Worm (Caenorhabditis elegans) whole organism, L4/young adult: ENCODE data around the gene glb-16.

Experiments used
- dao-5 ChIP-seq: sonication (generic microtip); optimal IDR thresholded peaks from 2 replicates; lab custom pipeline; 2016; ENCODE audit warnings: missing genotype, missing genetic modification characterization, moderate library complexity, missing compliant biosample characterization
- him-1 ChIP-seq: sonication (generic microtip); optimal IDR thresholded peaks from 2 replicates; lab custom pipeline; 2016; ENCODE audit warnings: missing genotype, missing genetic modification reagents, missing genetic modification characterization, missing compliant biosample characterization

ce11 chrX:7562625-7563024 is 22.7 kb upstream of the glb-16 start, which contains the start of gene sto-1:
- TF ChIP-seq dao-5 (no peak), him-1 (tag; lab: Kevin White, UChicago) (no peak)
